Fruit fly (Drosophila melanogaster) whole organism, embryonic: ENCODE measurements around the gene BckdhA.

Source experiments
- Ada2b ChIP-seq: fragments of 200-800 bp; sonication (Bioruptor generic); IDR thresholded peaks from 2 replicates; pipeline ENCODE4 v1.3.6; 2022; ENCODE audit warnings: missing biosample characterization, missing genetic modification characterization
- CG10209 ChIP-seq: fragments of 200-800 bp; sonication (Bioruptor generic); optimal IDR thresholded peaks from 3 replicates; lab custom pipeline; 2017; ENCODE audit warnings: missing biosample characterization, mild to moderate bottlenecking, missing genetic modification characterization, missing genetic modification reagents
- CG11093 ChIP-seq: fragments of 200-800 bp; sonication (Bioruptor generic); IDR thresholded peaks from 3 replicates; pipeline ENCODE4 v1.3.6; 2022; ENCODE audit warnings: missing biosample characterization, missing genetic modification characterization
- CG12104 ChIP-seq: fragments of 200-800 bp; sonication (Bioruptor generic); optimal IDR thresholded peaks from 3 replicates; lab custom pipeline; 2016; ENCODE audit warnings: missing biosample characterization, missing genetic modification characterization
- CG14050 ChIP-seq: fragments of 200-800 bp; sonication (Bioruptor generic); IDR thresholded peaks from 3 replicates; pipeline ENCODE4 v1.3.6; 2022; ENCODE audit warnings: missing biosample characterization, missing genetic modification characterization
- CG15073 ChIP-seq: fragments of 200-800 bp; sonication (Bioruptor generic); optimal IDR thresholded peaks from 2 replicates; lab custom pipeline; 2016; ENCODE audit warnings: missing biosample characterization, missing genetic modification characterization
- CG1602 ChIP-seq: fragments of 200-800 bp; sonication (Bioruptor generic); optimal IDR thresholded peaks from 3 replicates; lab custom pipeline; 2016; ENCODE audit warnings: missing biosample characterization, missing genetic modification characterization
- CG17361 ChIP-seq: fragments of 200-800 bp; sonication (Bioruptor generic); IDR thresholded peaks from 3 replicates; pipeline ENCODE4 v1.3.6; 2022; ENCODE audit warnings: missing biosample characterization, missing genetic modification characterization
- CG17385 ChIP-seq: fragments of 200-800 bp; sonication (Bioruptor generic); optimal IDR thresholded peaks from 3 replicates; lab custom pipeline; 2018; ENCODE audit warnings: missing biosample characterization, mild to moderate bottlenecking, missing genetic modification characterization
- CG31224 ChIP-seq: fragments of 200-800 bp; sonication (Bioruptor generic); IDR thresholded peaks from 2 replicates; pipeline ENCODE4 v1.3.6; 2022; ENCODE audit warnings: missing biosample characterization, missing genetic modification characterization
- CG31365 ChIP-seq: fragments of 200-800 bp; sonication (Bioruptor generic); optimal IDR thresholded peaks from 2 replicates; lab custom pipeline; 2018; ENCODE audit warnings: missing biosample characterization, mild to moderate bottlenecking, missing genetic modification characterization
- CG34422 ChIP-seq: fragments of 200-800 bp; sonication (Bioruptor generic); IDR thresholded peaks from 3 replicates; pipeline ENCODE4 v1.3.6; 2022; ENCODE audit warnings: missing biosample characterization, missing genetic modification characterization
- CG3838 ChIP-seq: fragments of 200-800 bp; sonication (Bioruptor generic); optimal IDR thresholded peaks from 3 replicates; lab custom pipeline; 2016; ENCODE audit warnings: missing biosample characterization, missing genetic modification characterization
- CG6683 ChIP-seq: fragments of 200-800 bp; sonication (Bioruptor generic); optimal IDR thresholded peaks from 2 replicates; lab custom pipeline; 2017; ENCODE audit warnings: missing biosample characterization, mild to moderate bottlenecking, missing genetic modification characterization, missing genetic modification reagents
- CG8290 ChIP-seq, 3 experiments: fragments of 200-800 bp; sonication (Bioruptor generic); optimal IDR thresholded peaks; 2 replicates each; lab custom pipeline; 2016 to 2019; ENCODE audit warnings: missing biosample characterization in 3 of 3, missing genetic modification characterization in 3 of 3, mild to moderate bottlenecking in 2 of 3, moderate library complexity in 1 of 3
- CG8478 ChIP-seq: fragments of >200 bp; optimal IDR thresholded peaks from 2 replicates; lab custom pipeline; 2018
- CG8924 ChIP-seq: fragments of 200-800 bp; optimal IDR thresholded peaks from 3 replicates; lab custom pipeline; 2019; ENCODE audit warnings: missing biosample characterization, mild to moderate bottlenecking, missing genetic modification characterization, moderate library complexity
- CG9797 ChIP-seq: fragments of 200-800 bp; sonication (Bioruptor generic); optimal IDR thresholded peaks from 3 replicates; lab custom pipeline; 2018; ENCODE audit warnings: missing biosample characterization, mild to moderate bottlenecking, missing genetic modification characterization
- Dp ChIP-seq: fragments of 200-800 bp; sonication (Bioruptor generic); optimal IDR thresholded peaks from 2 replicates; lab custom pipeline; 2018; ENCODE audit warnings: missing biosample characterization, mild to moderate bottlenecking, missing genetic modification characterization, moderate library complexity
- Gsc ChIP-seq: fragments of 200-800 bp; sonication (Bioruptor generic); IDR thresholded peaks from 2 replicates; pipeline ENCODE4 v1.3.6; 2022; ENCODE audit warnings: missing biosample characterization, missing genetic modification characterization
- HLH54F ChIP-seq: fragments of 200-800 bp; sonication (Bioruptor generic); optimal IDR thresholded peaks from 3 replicates; lab custom pipeline; 2016; ENCODE audit warnings: missing biosample characterization, missing genetic modification characterization
- HmgZ ChIP-seq: fragments of 200-800 bp; sonication (Bioruptor generic); optimal IDR thresholded peaks from 2 replicates; lab custom pipeline; 2018; ENCODE audit warnings: missing biosample characterization, mild to moderate bottlenecking, missing genetic modification characterization
- Kr ChIP-seq: fragments of 200-800 bp; sonication (Bioruptor generic); optimal IDR thresholded peaks from 2 replicates; lab custom pipeline; 2017; ENCODE audit warnings: missing biosample characterization, mild to moderate bottlenecking, missing genetic modification characterization
- Ravus ChIP-seq: fragments of 200-800 bp; sonication (Bioruptor generic); IDR thresholded peaks from 2 replicates; pipeline ENCODE4 v1.3.6; 2022; ENCODE audit warnings: missing biosample characterization, missing genetic modification characterization
- Rfx ChIP-seq: fragments of 200-800 bp; sonication (Bioruptor generic); IDR thresholded peaks from 2 replicates; pipeline ENCODE4 v1.3.6; 2022; ENCODE audit warnings: missing biosample characterization, missing genetic modification characterization
- Rx ChIP-seq: fragments of 200-800 bp; sonication (Bioruptor generic); IDR thresholded peaks from 2 replicates; pipeline ENCODE4 v1.3.6; 2022; ENCODE audit warnings: missing biosample characterization, missing genetic modification characterization
- Sry-δ ChIP-seq: fragments of 200-800 bp; sonication (Bioruptor generic); optimal IDR thresholded peaks from 2 replicates; lab custom pipeline; 2016; ENCODE audit warnings: missing biosample characterization, missing genetic modification characterization
- Ssrp ChIP-seq: fragments of 200-800 bp; sonication (Bioruptor generic); optimal IDR thresholded peaks from 2 replicates; lab custom pipeline; 2018; ENCODE audit warnings: missing biosample characterization, mild to moderate bottlenecking, missing genetic modification characterization, moderate library complexity
- Trl ChIP-seq, 3 experiments: fragments of >200 bp in 2 of 3; fragments of 200-800 bp in 1 of 3; sonication (Bioruptor generic) in 1 of 3; optimal IDR thresholded peaks; 2 replicates in 1 of 3; 3 replicates in 2 of 3; lab custom pipeline; 2016 to 2017; ENCODE audit warnings: missing biosample characterization in 1 of 3, missing genetic modification characterization in 1 of 3
- ab ChIP-seq: fragments of 200-800 bp; sonication (Bioruptor generic); optimal IDR thresholded peaks from 2 replicates; lab custom pipeline; 2016; ENCODE audit warnings: missing biosample characterization, missing genetic modification characterization
- ara ChIP-seq: fragments of 200-800 bp; sonication (Bioruptor generic); IDR thresholded peaks from 2 replicates; pipeline ENCODE4 v1.3.6; 2022; ENCODE audit warnings: missing biosample characterization, missing genetic modification characterization
- bsh ChIP-seq, 2 experiments: fragments of 200-800 bp; sonication (Bioruptor generic); optimal IDR thresholded peaks; 2 replicates each; lab custom pipeline; 2017 to 2018; ENCODE audit warnings: mild to moderate bottlenecking in 2 of 2, missing biosample characterization in 2 of 2, missing genetic modification characterization in 2 of 2, moderate library complexity in 1 of 2
- dm ChIP-seq: fragments of 200-800 bp; sonication (Bioruptor generic); optimal IDR thresholded peaks from 3 replicates; lab custom pipeline; 2016; ENCODE audit warnings: missing biosample characterization, missing genetic modification characterization
- dmrt11E ChIP-seq: fragments of 200-800 bp; sonication (Bioruptor generic); optimal IDR thresholded peaks from 3 replicates; lab custom pipeline; 2018; ENCODE audit warnings: missing biosample characterization, mild to moderate bottlenecking, missing genetic modification characterization, moderate library complexity
- fd3F ChIP-seq: fragments of 200-800 bp; sonication (Bioruptor generic); optimal IDR thresholded peaks from 2 replicates; lab custom pipeline; 2018; ENCODE audit warnings: missing biosample characterization, mild to moderate bottlenecking, missing genetic modification characterization, moderate library complexity
- ftz-f1 ChIP-seq: fragments of 200-800 bp; sonication (Bioruptor generic); optimal IDR thresholded peaks from 2 replicates; lab custom pipeline; 2016; ENCODE audit warnings: missing biosample characterization, missing genetic modification characterization
- gcm ChIP-seq: fragments of 200-800 bp; sonication (Bioruptor generic); optimal IDR thresholded peaks from 2 replicates; lab custom pipeline; 2019; ENCODE audit warnings: missing biosample characterization, mild to moderate bottlenecking, missing genetic modification characterization, moderate library complexity
- gcm2 ChIP-seq: fragments of 200-800 bp; sonication (Bioruptor generic); optimal IDR thresholded peaks from 2 replicates; lab custom pipeline; 2016; ENCODE audit warnings: missing biosample characterization, missing genetic modification characterization
- inv ChIP-seq: fragments of 200-800 bp; sonication (Bioruptor generic); IDR thresholded peaks from 2 replicates; pipeline ENCODE4 v1.3.6; 2022; ENCODE audit warnings: missing biosample characterization, missing genetic modification characterization; ENCODE audit not compliant: partially characterized antibody
- jigr1 ChIP-seq: fragments of 200-800 bp; sonication (Bioruptor generic); IDR thresholded peaks from 3 replicates; pipeline ENCODE4 v1.3.6; 2022; ENCODE audit warnings: missing biosample characterization, missing genetic modification characterization
- ken ChIP-seq: fragments of 200-800 bp; sonication (Bioruptor generic); IDR thresholded peaks from 3 replicates; pipeline ENCODE4 v1.3.6; 2022; ENCODE audit warnings: missing biosample characterization, missing genetic modification characterization
- lilli ChIP-seq: fragments of 200-800 bp; sonication (Bioruptor generic); optimal IDR thresholded peaks from 3 replicates; lab custom pipeline; 2016; ENCODE audit warnings: missing biosample characterization, missing genetic modification characterization
- nau ChIP-seq: fragments of 200-800 bp; sonication (Bioruptor generic); optimal IDR thresholded peaks from 3 replicates; lab custom pipeline; 2017; ENCODE audit warnings: missing biosample characterization, mild to moderate bottlenecking, missing genetic modification characterization, missing genetic modification reagents
- ro ChIP-seq: fragments of 200-800 bp; sonication (Bioruptor generic); IDR thresholded peaks from 2 replicates; pipeline ENCODE4 v1.3.6; 2022; ENCODE audit warnings: missing biosample characterization, missing genetic modification characterization
- sc ChIP-seq, 3 experiments: fragments of >200 bp in 2 of 3; fragments of 200-800 bp in 1 of 3; sonication (Bioruptor generic) in 1 of 3; optimal IDR thresholded peaks; 2 replicates in 2 of 3; 3 replicates in 1 of 3; lab custom pipeline; 2017; ENCODE audit warnings: mild to moderate bottlenecking in 1 of 3, missing biosample characterization in 1 of 3, missing genetic modification characterization in 1 of 3, missing genetic modification reagents in 1 of 3
- slp2 ChIP-seq: fragments of 200-800 bp; sonication (Bioruptor generic); optimal IDR thresholded peaks from 2 replicates; lab custom pipeline; 2016; ENCODE audit warnings: missing biosample characterization, missing genetic modification characterization
- tna ChIP-seq: fragments of 200-800 bp; sonication (Bioruptor generic); IDR thresholded peaks from 2 replicates; pipeline ENCODE4 v1.3.6; 2022; ENCODE audit warnings: missing biosample characterization, missing genetic modification characterization; ENCODE audit not compliant: partially characterized antibody

Gene BckdhA

dm6 chr3R:9533181-9534124 lies 22.1 kb upstream of the BckdhA start (continued):
- TF ChIP-seq sc (optimal IDR thresholded peaks at IDR 0.05; lab: Kevin White, UChicago) (no peak), sc (GFP tag; optimal IDR thresholded peaks at IDR 0.05; lab: Kevin White, UChicago) (peak; percentile 94), Sry-δ (GFP tag; lab: Kevin White, UChicago) (peak; percentile 41), CG31224 (GFP tag; lab: Robert Waterston, UW) (peak; percentile 81; the same call in 1 of the 2 replicates), HLH54F (GFP tag; lab: Kevin White, UChicago) (peak; percentile 95), gcm (GFP tag; lab: Kevin White, UChicago) (peak; percentile 95), dm (peak; percentile 74), Rfx (peak; percentile 93), tna (no peak), Ssrp (tag; lab: Kevin White, UChicago) (peak; percentile 92), Kr (GFP tag; lab: Kevin White, UChicago) (no peak), ken (GFP tag; lab: Robert Waterston, UW) (peak; percentile 78), Trl (optimal IDR thresholded peaks at IDR 0.05; lab: Kevin White, UChicago) (peak; percentile 93 to 95), Trl (GFP tag; optimal IDR thresholded peaks at IDR 0.05; lab: Kevin White, UChicago) (peak; percentile 93), Dp (GFP tag; lab: Kevin White, UChicago) (peak; percentile 13), slp2 (peak; percentile 93), jigr1 (GFP tag; lab: Robert Waterston, UW) (peak; percentile 87), inv (GFP tag; lab: Robert Waterston, UW) (0 out of 2 replicates have a peak, but pooled peaks have one; percentile 33), lilli (GFP tag; lab: Kevin White, UChicago) (peak; percentile 96), ara (peak; percentile 77), CG10209 (GFP tag; lab: Kevin White, UChicago) (peak; percentile 97), CG12104 (GFP tag; lab: Kevin White, UChicago) (peak; percentile 97), CG9797 (peak; percentile 52), gcm2 (peak; percentile 68), CG1602 (GFP tag; lab: Kevin White, UChicago) (peak; percentile 94), CG31365 (tag; lab: Kevin White, UChicago) (peak; percentile 74), CG11093 (GFP tag; lab: Robert Waterston, UW) (peak; percentile 87), Gsc (GFP tag; lab: Robert Waterston, UW) (peak; percentile 78), ab (GFP tag; lab: Kevin White, UChicago) (peak; percentile 14), Rx (peak; percentile 53; the same call in 1 of the 2 replicates), Ada2b (peak; percentile 83), Ravus (GFP tag; lab: Robert Waterston, UW) (peak; percentile 56), ro (GFP tag; lab: Robert Waterston, UW) (peak; percentile 82; the same call in 1 of the 2 replicates), CG8290 (GFP tag; optimal IDR thresholded peaks at IDR 0.05; lab: Kevin White, UChicago) (peak; percentile 85), CG8290 (tag; optimal IDR thresholded peaks at IDR 0.05; lab: Kevin White, UChicago) (peak; percentile 71 to 77), CG34422 (peak; percentile 84), CG3838 (GFP tag; lab: Kevin White, UChicago) (peak; percentile 85), CG14050 (peak; percentile 74), bsh (GFP tag; optimal IDR thresholded peaks at IDR 0.05; lab: Kevin White, UChicago) (peak; percentile 83 to 96), HmgZ (tag; lab: Kevin White, UChicago) (peak; percentile 86), CG17385 (GFP tag; lab: Kevin White, UChicago) (peak; percentile 93), nau (GFP tag; lab: Kevin White, UChicago) (peak; percentile 98), CG8478 (lab: Kevin White, UChicago) (no peak), CG8924 (tag; lab: Kevin White, UChicago) (peak; percentile 98), ftz-f1 (GFP tag; lab: Kevin White, UChicago) (peak; percentile 50), dmrt11E (peak; percentile 85), fd3F (GFP tag; lab: Kevin White, UChicago) (peak; percentile 94), CG6683 (peak; percentile 94), CG15073 (GFP tag; lab: Kevin White, UChicago) (peak; percentile 71), CG17361 (GFP tag; lab: Robert Waterston, UW) (peak; percentile 99)
